Worm (Caenorhabditis elegans): ENCODE measurements around the gene Y49F6C.7.

The Y49F6C.7 gene

DNA sequence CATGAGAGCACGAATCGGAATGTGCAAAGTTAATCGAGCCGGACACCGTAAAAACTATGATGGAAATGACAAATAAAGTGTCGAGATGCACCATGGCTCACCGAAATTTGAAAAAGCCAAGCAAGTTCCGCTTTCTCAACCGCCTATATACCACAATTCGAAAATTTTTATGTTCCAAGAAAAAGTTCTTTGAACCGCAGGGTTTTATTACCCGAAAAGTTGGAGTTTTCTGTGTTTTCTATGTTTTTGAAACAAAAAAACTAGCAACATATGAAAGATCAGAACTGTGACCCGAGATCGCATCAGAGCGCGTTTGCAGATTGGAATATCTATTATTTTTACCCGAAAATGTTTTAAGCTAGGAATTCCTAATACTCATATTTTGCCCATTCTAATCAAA, 40.9 kb downstream of the Y49F6C.7 start, which contains the start of gene Y46D2A.3:
Gene Y46D2A.3, minus strand, starts transcription at position 101 of the 400 bp plus-strand sequence.
- no peak for TF ChIP-seq snpc-4 (tag; optimal IDR thresholded peaks at IDR 0.05)

- TF ChIP-seq unc-39 (tag; optimal IDR thresholded peaks at IDR 0.05) (no peak), cnd-1 (tag; optimal IDR thresholded peaks at IDR 0.05) (no peak), ztf-11 (tag; optimal IDR thresholded peaks at IDR 0.05) (no peak)
Observed at ce11 chrII:3323179-3323578, 44.8 kb downstream of the Y49F6C.7 start, which contains the start of gene Y46D2A.2. Y46D2A.2 (minus strand) TSS chrII:3323279.

DNA sequence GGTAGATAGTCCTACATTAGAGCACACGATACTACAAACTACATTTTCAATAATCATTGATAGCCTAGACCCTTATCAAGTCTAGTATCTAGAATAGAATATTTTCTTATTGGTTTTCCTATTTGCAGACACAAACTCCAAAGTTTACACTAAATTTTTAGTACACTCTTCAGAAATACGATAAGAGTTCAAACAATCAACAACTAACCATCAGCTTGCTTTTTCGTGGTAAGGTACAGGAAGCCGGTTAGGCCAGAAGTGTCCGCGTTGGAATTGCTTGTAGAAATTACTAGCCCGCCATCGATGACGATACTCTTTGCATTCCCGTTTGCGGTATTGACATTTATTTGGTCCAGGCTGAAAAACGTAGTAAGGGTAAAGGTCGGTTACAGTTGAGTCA, 45.7 kb downstream of the Y49F6C.7 start, which contains the start of gene Y46D2A.1:
Gene Y46D2A.1, plus strand, starts transcription at position 301 of the 400 bp plus-strand sequence.
- no peak for TF ChIP-seq mab-5 (tag; optimal IDR thresholded peaks at IDR 0.05)
- TF ChIP-seq unc-120 (tag; optimal IDR thresholded peaks at IDR 0.05; ENCODE audit: poor library complexity, severe bottlenecking), result no peak
- TF ChIP-seq snpc-4 (tag; optimal IDR thresholded peaks at IDR 0.05), result no peak
- no peak for TF ChIP-seq hlh-1 (tag; optimal IDR thresholded peaks at IDR 0.05)
- TF ChIP-seq ceh-83 (GFP tag; optimal IDR thresholded peaks at IDR 0.05), result no peak
- no peak for TF ChIP-seq drap-1 (GFP tag; optimal IDR thresholded peaks at IDR 0.05)
- no peak for TF ChIP-seq elt-1 (tag; optimal IDR thresholded peaks at IDR 0.05; ENCODE audit: borderline replicate concordance, insufficient read depth)
- TF ChIP-seq lin-13 (tag; optimal IDR thresholded peaks at IDR 0.05), result no peak
- TF ChIP-seq nhr-76 (tag; optimal IDR thresholded peaks at IDR 0.05), result no peak
- TF ChIP-seq nhr-237 (tag; optimal IDR thresholded peaks at IDR 0.05), result no peak
- no peak for TF ChIP-seq bed-3 (GFP tag; optimal IDR thresholded peaks at IDR 0.05)
- no peak for TF ChIP-seq blmp-1 (tag; optimal IDR thresholded peaks at IDR 0.05)
- TF ChIP-seq ceh-39 (tag; optimal IDR thresholded peaks at IDR 0.05), result no peak
- no peak for TF ChIP-seq ceh-43 (GFP tag; optimal IDR thresholded peaks at IDR 0.05)
- no peak for TF ChIP-seq tbx-8 (GFP tag; optimal IDR thresholded peaks at IDR 0.05)
- TF ChIP-seq ces-1 (GFP tag; optimal IDR thresholded peaks at IDR 0.05), result no peak
- no peak for TF ChIP-seq nhr-12 (tag; optimal IDR thresholded peaks at IDR 0.05)

DNA sequence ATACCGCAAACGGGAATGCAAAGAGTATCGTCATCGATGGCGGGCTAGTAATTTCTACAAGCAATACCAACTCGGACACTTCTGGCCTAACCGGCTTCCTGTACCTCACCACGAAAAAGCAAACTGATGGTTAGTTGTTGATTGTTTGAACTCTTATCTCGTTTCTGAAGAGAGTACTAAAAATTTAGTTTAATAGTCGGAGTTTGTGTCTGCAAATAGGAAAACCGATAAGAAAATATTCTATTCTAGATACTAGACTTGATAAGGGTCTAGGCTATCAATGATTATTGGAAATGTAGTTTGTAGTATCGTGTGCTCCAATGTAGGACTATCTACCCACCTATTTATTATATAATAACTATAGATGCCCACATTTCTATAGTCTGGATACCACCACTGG, 49.2 kb downstream of the Y49F6C.7 start:
- TF ChIP-seq flh-1 (GFP tag; optimal IDR thresholded peaks at IDR 0.05) (no peak), tbx-8 (GFP tag; optimal IDR thresholded peaks at IDR 0.05) (no peak), mep-1 (tag; optimal IDR thresholded peaks at IDR 0.05) (no peak), elt-1 (tag; optimal IDR thresholded peaks at IDR 0.05; ENCODE audit: borderline replicate concordance, insufficient read depth) (no peak), zip-8 (tag; optimal IDR thresholded peaks at IDR 0.05) (no peak), M03D4.4 (tag; optimal IDR thresholded peaks at IDR 0.05) (no peak), nhr-76 (tag; optimal IDR thresholded peaks at IDR 0.05) (no peak), bed-3 (GFP tag; optimal IDR thresholded peaks at IDR 0.05) (no peak), ceh-43 (GFP tag; optimal IDR thresholded peaks at IDR 0.05) (no peak), lsy-2 (tag; optimal IDR thresholded peaks at IDR 0.05) (no peak), nhr-12 (tag; optimal IDR thresholded peaks at IDR 0.05) (no peak), lin-32 (GFP tag; optimal IDR thresholded peaks at IDR 0.05) (no peak), mls-2 (tag; optimal IDR thresholded peaks at IDR 0.05) (no peak), unc-39 (tag; optimal IDR thresholded peaks at IDR 0.05) (no peak), nhr-237 (tag; optimal IDR thresholded peaks at IDR 0.05) (no peak), unc-62 (GFP tag; optimal IDR thresholded peaks at IDR 0.05) (no peak), mab-5 (tag; optimal IDR thresholded peaks at IDR 0.05) (no peak), blmp-1 (tag; optimal IDR thresholded peaks at IDR 0.05) (no peak), pha-4 (tag; optimal IDR thresholded peaks at IDR 0.05) (no peak)
